Fruit fly (Drosophila melanogaster): ENCODE data around the gene CG5515.

Gene CG5515

dm6 chr3R:24163556-24164022 is 25.1 kb downstream of the CG5515 start, which contains the start of gene Apc2:
Gene Apc2, plus strand, starts transcription at chr3R:24163966.
- TF ChIP-seq CG3919 (GFP tag; optimal IDR thresholded peaks at IDR 0.05) (peak; percentile 58), cyc (GFP tag; optimal IDR thresholded peaks at IDR 0.05) (peak; percentile 56), CG6163 (GFP tag; IDR thresholded peaks at IDR 0.05) (peak; percentile 71), topi (GFP tag; optimal IDR thresholded peaks at IDR 0.05) (peak; percentile 60), CG32006 (GFP tag; optimal IDR thresholded peaks at IDR 0.05) (peak; percentile 69), CG6792 (GFP tag; optimal IDR thresholded peaks at IDR 0.05) (peak; percentile 49), Lpt (GFP tag; optimal IDR thresholded peaks at IDR 0.05) (peak; percentile 36), CG6854 (GFP tag; optimal IDR thresholded peaks at IDR 0.05) (no peak), Sox15 (GFP tag; optimal IDR thresholded peaks at IDR 0.05) (no peak), CG10631 (GFP tag; optimal IDR thresholded peaks at IDR 0.05) (peak; percentile 69), salr (GFP tag; optimal IDR thresholded peaks at IDR 0.05) (peak in 1 of 2 experiments; percentile 30), CG8632 (GFP tag; optimal IDR thresholded peaks at IDR 0.05) (peak; percentile 37), CG3032 (tag; optimal IDR thresholded peaks at IDR 0.05) (peak; percentile 64), Met (GFP tag; optimal IDR thresholded peaks at IDR 0.05) (no peak), CG4318 (GFP tag; optimal IDR thresholded peaks at IDR 0.05) (no peak), svp (GFP tag) (no peak), CG7368 (GFP tag; optimal IDR thresholded peaks at IDR 0.05) (no peak), Smox (GFP tag; optimal IDR thresholded peaks at IDR 0.05) (no peak), CG1621 (tag; optimal IDR thresholded peaks at IDR 0.05) (no peak), CG9139 (GFP tag; optimal IDR thresholded peaks at IDR 0.05) (no peak), CG8119 (GFP tag; IDR thresholded peaks at IDR 0.05) (no peak), pdm3 (GFP tag; optimal IDR thresholded peaks at IDR 0.05) (peak; percentile 63), lz (GFP tag; optimal IDR thresholded peaks at IDR 0.05) (peak; percentile 76), Sox14 (GFP tag; optimal IDR thresholded peaks at IDR 0.05) (peak; percentile 70), net (GFP tag; optimal IDR thresholded peaks at IDR 0.05) (peak; percentile 52), Blimp-1 (GFP tag; optimal IDR thresholded peaks at IDR 0.05) (no peak), CG6808 (GFP tag; optimal IDR thresholded peaks at IDR 0.05) (no peak), ss (GFP tag; optimal IDR thresholded peaks at IDR 0.05) (peak in 1 of 2 experiments; percentile 13), esn (GFP tag; optimal IDR thresholded peaks at IDR 0.05) (peak; percentile 75), spab (GFP tag; optimal IDR thresholded peaks at IDR 0.05) (no peak), CG11762 (GFP tag; optimal IDR thresholded peaks at IDR 0.05; ENCODE audit: insufficient read depth) (no peak), Hr39 (GFP tag; optimal IDR thresholded peaks at IDR 0.05) (peak; percentile 61), Sox102F (GFP tag; optimal IDR thresholded peaks at IDR 0.05) (no peak), vri (GFP tag; optimal IDR thresholded peaks at IDR 0.05) (peak; percentile 80), Eip93F (GFP tag; optimal IDR thresholded peaks at IDR 0.05) (no peak), achi (GFP tag; optimal IDR thresholded peaks at IDR 0.05) (peak; percentile 62), CG10669 (GFP tag; optimal IDR thresholded peaks at IDR 0.05) (no peak), Hr38 (GFP tag; optimal IDR thresholded peaks at IDR 0.05) (no peak), fd59A (GFP tag; optimal IDR thresholded peaks at IDR 0.05) (no peak), CG11902 (GFP tag; optimal IDR thresholded peaks at IDR 0.05) (peak; percentile 32), CG16779 (tag; optimal IDR thresholded peaks at IDR 0.05) (no peak), CG34406 (GFP tag; optimal IDR thresholded peaks at IDR 0.05) (peak; percentile 57), OdsH (GFP tag; optimal IDR thresholded peaks at IDR 0.05) (peak; percentile 70), Hr4 (GFP tag; optimal IDR thresholded peaks at IDR 0.05) (peak; percentile 74), dac (GFP tag; optimal IDR thresholded peaks at IDR 0.05) (no peak), fkh (GFP tag; optimal IDR thresholded peaks at IDR 0.05) (no peak), Ets96B (tag; optimal IDR thresholded peaks at IDR 0.05) (peak; percentile 56), Eip78C (GFP tag) (peak; percentile 91), CG31627 (GFP tag; optimal IDR thresholded peaks at IDR 0.05) (peak; percentile 42), acj6 (GFP tag; optimal IDR thresholded peaks at IDR 0.05) (peak; percentile 60), CG11294 (GFP tag; IDR thresholded peaks at IDR 0.05) (no peak), dsx (GFP tag; optimal IDR thresholded peaks at IDR 0.05; ENCODE audit: poor library complexity, severe bottlenecking) (peak; percentile 56)
